Fruit fly (Drosophila melanogaster): ENCODE results near the gene Gel.

- no peak for TF ChIP-seq pan (optimal IDR thresholded peaks at IDR 0.05)
- peak; percentile 14 for TF ChIP-seq Dll (optimal IDR thresholded peaks at IDR 0.05)
- no peak for TF ChIP-seq usp (GFP tag; optimal IDR thresholded peaks at IDR 0.05)
- TF ChIP-seq CG8478 (optimal IDR thresholded peaks at IDR 0.05) = no peak
These were observed 20.4 kb upstream of the Gel start for dm6 chr3R:4214601-4215000.

Data from whole organism.